Fruit fly (Drosophila melanogaster): ENCODE results near the gene CG14377.

The CG14377 gene

DNA sequence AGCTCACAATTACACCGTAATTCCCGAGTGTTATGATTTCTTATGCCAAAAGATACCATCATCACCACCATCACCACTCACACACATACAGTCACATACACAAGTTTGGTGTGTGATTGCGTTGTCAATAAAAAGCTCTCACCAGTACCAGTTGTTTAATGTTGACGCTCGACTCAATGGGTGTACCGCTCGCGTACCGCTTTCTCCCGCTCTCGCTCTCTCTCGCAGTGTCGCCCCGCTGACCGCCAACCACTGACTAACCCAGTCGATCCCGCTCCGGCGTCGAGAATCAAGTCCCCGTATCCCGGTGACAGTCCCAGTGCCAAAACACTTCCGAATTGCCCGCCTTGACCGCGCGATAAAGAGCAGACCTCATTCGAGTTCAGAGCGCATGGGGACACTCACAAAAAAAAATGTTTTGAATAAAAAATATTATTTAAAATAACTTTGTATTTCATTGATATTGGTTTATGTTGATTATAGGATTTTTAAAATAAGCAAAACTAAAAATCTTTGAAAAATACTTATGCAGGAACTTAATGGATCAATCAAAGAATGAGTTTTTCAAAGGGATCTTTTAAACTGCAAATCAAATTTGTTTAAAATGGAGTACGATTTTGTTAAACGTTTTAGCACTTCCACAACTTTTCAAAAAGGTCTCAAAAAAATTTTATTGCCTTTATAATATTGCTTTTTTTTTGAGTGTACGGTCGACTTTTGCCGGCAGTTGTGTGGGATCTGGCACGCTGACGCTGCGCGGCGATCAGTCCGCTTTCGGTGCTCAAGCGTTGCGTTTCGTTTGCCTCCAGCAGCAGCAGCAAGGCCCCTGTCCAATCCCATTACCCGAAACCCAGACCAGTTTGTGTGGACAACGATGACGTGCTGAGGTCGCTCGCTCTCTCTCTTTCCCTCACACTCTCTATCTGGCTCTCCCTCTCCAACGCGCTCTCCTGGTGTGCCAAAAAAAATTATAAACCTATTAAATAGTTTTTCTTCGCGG is 33.2 kb upstream of the CG14377 start, which contains the start of gene Dic1 (continued):
- TF ChIP-seq CG8765 (GFP tag; IDR thresholded peaks at IDR 0.05) (peak; percentile 61; the same call in 1 of the 2 replicates), CG10543 (GFP tag; optimal IDR thresholded peaks at IDR 0.05) (peak; percentile 98), D19A (tag; optimal IDR thresholded peaks at IDR 0.05) (peak; percentile 95), CG10959 (GFP tag; IDR thresholded peaks at IDR 0.05) (peak; percentile 79), CG3065 (GFP tag; optimal IDR thresholded peaks at IDR 0.05) (peak; percentile 61), CG2889 (GFP tag; IDR thresholded peaks at IDR 0.05) (peak; percentile 79), disco-r (GFP tag; optimal IDR thresholded peaks at IDR 0.05) (peak; percentile 76), klu (GFP tag; IDR thresholded peaks at IDR 0.05) (peak; percentile 92), CG10654 (GFP tag; optimal IDR thresholded peaks at IDR 0.05) (peak; percentile 93), mld (GFP tag; IDR thresholded peaks at IDR 0.05; ENCODE audit: partially characterized antibody) (no peak), CG17568 (GFP tag; optimal IDR thresholded peaks at IDR 0.05) (peak; percentile 84), CG3281 (GFP tag; optimal IDR thresholded peaks at IDR 0.05) (peak; percentile 99), tgo (GFP tag; IDR thresholded peaks at IDR 0.05) (peak; percentile 92), CG7928 (GFP tag; optimal IDR thresholded peaks at IDR 0.05) (peak; percentile 80), CG31365 (tag; optimal IDR thresholded peaks at IDR 0.05) (peak; percentile 64), CG15479 (GFP tag; optimal IDR thresholded peaks at IDR 0.05) (peak; percentile 30), Doc2 (GFP tag; IDR thresholded peaks at IDR 0.05) (0 out of 2 replicates have a peak, but pooled peaks have one; percentile 37), fru (optimal IDR thresholded peaks at IDR 0.05) (no peak), Atf6 (GFP tag; IDR thresholded peaks at IDR 0.05) (peak; percentile 95), CG14014 (GFP tag; IDR thresholded peaks at IDR 0.05) (peak; percentile 87), Med (GFP tag) (peak; percentile 98), ttk (GFP tag; IDR thresholded peaks at IDR 0.05) (peak; percentile 85), vnd (GFP tag; IDR thresholded peaks at IDR 0.05; ENCODE audit: partially characterized antibody) (0 out of 3 replicates have a peak, but pooled peaks have one; percentile 7), chm (GFP tag; IDR thresholded peaks at IDR 0.05) (peak; percentile 74; the same call in 1 of the 2 replicates), Sry-δ (GFP tag; optimal IDR thresholded peaks at IDR 0.05) (peak; percentile 46), bowl (GFP tag; IDR thresholded peaks at IDR 0.05) (peak; percentile 48; the same call in 1 of the 2 replicates), lola (GFP tag; optimal IDR thresholded peaks at IDR 0.05) (peak in 1 of 3 experiments; percentile 97), Six4 (GFP tag; optimal IDR thresholded peaks at IDR 0.05) (peak; percentile 93), CG16779 (GFP tag; IDR thresholded peaks at IDR 0.05) (peak; percentile 65; the same call in 1 of the 2 replicates), NC2β (GFP tag; optimal IDR thresholded peaks at IDR 0.05) (peak; percentile 81), ara (GFP tag; IDR thresholded peaks at IDR 0.05) (peak; percentile 79), Hr78 (GFP tag; optimal IDR thresholded peaks at IDR 0.05) (peak in 1 of 2 experiments; percentile 99), NK7.1 (GFP tag; optimal IDR thresholded peaks at IDR 0.05) (peak; percentile 79), CG17328 (GFP tag; IDR thresholded peaks at IDR 0.05) (peak; percentile 81), CG10565 (GFP tag; optimal IDR thresholded peaks at IDR 0.05) (peak; percentile 85), fd3F (GFP tag; optimal IDR thresholded peaks at IDR 0.05) (peak; percentile 94), aop (GFP tag; IDR thresholded peaks at IDR 0.05) (peak; percentile 90), nerfin-2 (GFP tag; IDR thresholded peaks at IDR 0.05; ENCODE audit: partially characterized antibody) (no peak), sens (GFP tag) (peak; percentile 99), cg (GFP tag; optimal IDR thresholded peaks at IDR 0.05) (peak; percentile 74), salm (tag; optimal IDR thresholded peaks at IDR 0.05) (peak; percentile 94), BEAF-32 (GFP tag; optimal IDR thresholded peaks at IDR 0.05) (no peak), CG10462 (GFP tag; optimal IDR thresholded peaks at IDR 0.05) (peak; percentile 94), dmrt11E (tag; optimal IDR thresholded peaks at IDR 0.05) (peak; percentile 90), maf-S (GFP tag; optimal IDR thresholded peaks at IDR 0.05) (peak; percentile 87), GATAe (GFP tag; conservative IDR thresholded peaks at IDR 0.05) (peak; percentile 65), CG10431 (GFP tag; optimal IDR thresholded peaks at IDR 0.05) (peak; percentile 89), CG11696 (GFP tag; IDR thresholded peaks at IDR 0.05) (peak; percentile 57)
